Worm (Caenorhabditis elegans) whole organism, early embryonic: Measurements from ENCODE around the gene F26G1.15.

Source experiments
- B0310.2 ChIP-seq: sonication (generic microtip); optimal IDR thresholded peaks from 2 replicates; lab custom pipeline; 2016; ENCODE audit warnings: mild to moderate bottlenecking, missing genetic modification characterization, missing compliant biosample characterization
- F13C5.2 ChIP-seq: sonication (generic microtip); optimal IDR thresholded peaks from 2 replicates; lab custom pipeline; 2017; ENCODE audit warnings: mild to moderate bottlenecking, missing genetic modification characterization, inconsistent platforms, missing compliant biosample characterization
- aly-1 ChIP-seq: sonication (generic microtip); optimal IDR thresholded peaks from 2 replicates; lab custom pipeline; 2016; ENCODE audit warnings: missing genetic modification characterization, missing compliant biosample characterization
- ama-1 ChIP-seq: fragments of 150-350 bp; optimal IDR thresholded peaks from 2 replicates; lab custom pipeline; 2014
- ceh-13 ChIP-seq: fragments of 200-800 bp; sonication (Bioruptor generic); optimal IDR thresholded peaks from 2 replicates; lab custom pipeline; 2018; ENCODE audit warnings: mild to moderate bottlenecking, missing genetic modification characterization, missing compliant biosample characterization
- ceh-36 ChIP-seq: sonication (generic microtip); optimal IDR thresholded peaks from 2 replicates; lab custom pipeline; 2016; ENCODE audit warnings: missing genetic modification characterization, inconsistent platforms, missing compliant biosample characterization
- ets-7 ChIP-seq: sonication (generic microtip); optimal IDR thresholded peaks from 2 replicates; lab custom pipeline; 2016; ENCODE audit warnings: missing genotype, missing genetic modification characterization, missing compliant biosample characterization
- flt-1 ChIP-seq: fragments of 200-800 bp; sonication (Bioruptor generic); IDR thresholded peaks from 2 replicates; pipeline ENCODE4 v1.3.6; 2022; ENCODE audit warnings: missing genetic modification characterization, missing compliant biosample characterization
- hmbx-1 ChIP-seq: sonication (generic microtip); optimal IDR thresholded peaks from 2 replicates; lab custom pipeline; 2016; ENCODE audit warnings: mild to moderate bottlenecking, missing genetic modification characterization, missing compliant biosample characterization
- hmg-4 ChIP-seq: fragments of 200-800 bp; sonication (Bioruptor generic); optimal IDR thresholded peaks from 2 replicates; lab custom pipeline; 2018; ENCODE audit warnings: mild to moderate bottlenecking, missing genetic modification characterization, missing compliant biosample characterization
- hnd-1 ChIP-seq: sonication (generic microtip); optimal IDR thresholded peaks from 2 replicates; lab custom pipeline; 2016; ENCODE audit warnings: missing genetic modification characterization, missing compliant biosample characterization
- pes-1 ChIP-seq: fragments of 200-800 bp; sonication (Bioruptor generic); IDR thresholded peaks from 2 replicates; pipeline ENCODE4 v1.3.6; 2022; ENCODE audit warnings: missing genetic modification reagents, missing genetic modification characterization, missing compliant biosample characterization
- scrt-1 ChIP-seq: fragments of 200-800 bp; sonication (Bioruptor generic); IDR thresholded peaks from 2 replicates; pipeline ENCODE4 v1.3.6; 2022; ENCODE audit warnings: missing genetic modification characterization, missing compliant biosample characterization
- sea-1 ChIP-seq: fragments of 200-800 bp; sonication (Bioruptor generic); conservative IDR thresholded peaks from 2 replicates; pipeline ENCODE4 v1.3.6; 2022; ENCODE audit warnings: missing genetic modification characterization, missing compliant biosample characterization
- tbx-11 ChIP-seq: fragments of 200-800 bp; sonication (Bioruptor generic); IDR thresholded peaks from 2 replicates; pipeline ENCODE4 v1.3.6; 2022; ENCODE audit warnings: missing genetic modification characterization, missing compliant biosample characterization
- tbx-37 ChIP-seq: fragments of 200-800 bp; sonication (Bioruptor generic); conservative IDR thresholded peaks from 2 replicates; pipeline ENCODE4 v1.3.6; 2022; ENCODE audit warnings: missing genetic modification reagents, missing genetic modification characterization, missing compliant biosample characterization
- tra-4 ChIP-seq: sonication (generic microtip); optimal IDR thresholded peaks from 2 replicates; lab custom pipeline; 2017; ENCODE audit warnings: missing genetic modification characterization, missing compliant biosample characterization

Gene F26G1.15

ce11 chrII:4789835-4790343, at the start of gene F26G1.15:
F26G1.15 (plus strand) TSS chrII:4790293.
- no peak for TF ChIP-seq ama-1

ce11 chrII:4741527-4742187, 48.4 kb upstream of the F26G1.15 start, which contains the start of gene acs-11:
acs-11 (plus strand) TSS chrII:4742137.
- no peak for TF ChIP-seq B0310.2 (tag; lab: Kevin White, UChicago)
- no peak for TF ChIP-seq tra-4 (tag; lab: Kevin White, UChicago)

DNA sequence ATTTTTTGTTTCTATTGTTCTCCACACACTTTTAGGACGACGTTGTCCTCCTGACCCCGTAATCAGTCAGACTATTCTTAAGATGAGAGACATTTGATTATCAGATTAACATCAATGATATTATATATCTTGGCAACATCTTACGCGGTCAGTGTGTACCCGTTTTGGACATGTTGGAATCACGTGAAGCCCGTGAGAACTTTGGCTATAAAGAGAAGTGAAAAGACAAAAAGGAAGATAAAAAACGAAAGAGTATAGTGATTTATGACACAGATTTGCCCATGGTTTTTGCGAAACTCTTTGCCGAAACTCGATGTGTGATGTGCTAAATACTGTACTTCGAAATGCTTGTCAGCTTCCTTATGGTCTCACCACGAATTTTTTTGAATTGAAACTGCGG, 44.8 kb upstream of the F26G1.15 start:
- TF ChIP-seq hmbx-1 (tag; lab: Kevin White, UChicago) (no peak), aly-1 (tag; lab: Kevin White, UChicago) (no peak), sea-1 (GFP tag; lab: Robert Waterston, UW) (no peak)

DNA sequence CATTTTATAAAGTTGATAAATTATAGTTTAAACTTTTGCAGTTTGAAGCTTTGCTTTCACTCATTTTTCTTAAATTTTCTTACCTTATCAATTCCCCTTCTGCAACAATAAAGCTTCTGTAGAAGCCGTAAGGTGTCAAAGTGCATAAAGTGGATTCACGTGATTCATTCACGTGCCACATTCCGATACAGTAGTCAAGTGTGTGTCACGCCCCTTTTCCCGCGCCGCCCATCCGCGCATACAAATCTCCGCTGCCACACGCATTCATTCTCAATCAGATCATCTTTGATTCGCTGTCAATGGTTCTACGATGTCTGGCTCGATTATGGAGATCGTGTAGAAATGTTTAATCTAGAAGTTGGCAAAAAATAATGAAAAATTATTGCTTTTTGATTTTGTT, 43.0 kb upstream of the F26G1.15 start:
- TF ChIP-seq hmg-4 (GFP tag; lab: Kevin White, UChicago) (no peak), sea-1 (GFP tag; lab: Robert Waterston, UW) (no peak), ceh-36 (tag; lab: Kevin White, UChicago) (no peak), ama-1 (no peak), ceh-13 (GFP tag; lab: Kevin White, UChicago) (no peak), B0310.2 (tag; lab: Kevin White, UChicago) (no peak), hmbx-1 (tag; lab: Kevin White, UChicago) (no peak), scrt-1 (GFP tag; lab: Robert Waterston, UW) (no peak), flt-1 (GFP tag; lab: Robert Waterston, UW) (no peak), F13C5.2 (no peak), tbx-11 (no peak), hnd-1 (no peak), pes-1 (GFP tag; lab: Robert Waterston, UW) (no peak), ets-7 (tag; lab: Kevin White, UChicago) (no peak)

- no peak for TF ChIP-seq ceh-13 (GFP tag; lab: Kevin White, UChicago)
- no peak for TF ChIP-seq flt-1 (GFP tag; lab: Robert Waterston, UW)
- no peak for TF ChIP-seq pes-1 (GFP tag; lab: Robert Waterston, UW)
- no peak for TF ChIP-seq ama-1
- TF ChIP-seq scrt-1 (GFP tag; lab: Robert Waterston, UW) = no peak
- no peak for TF ChIP-seq tra-4 (tag; lab: Kevin White, UChicago)
- no peak for TF ChIP-seq B0310.2 (tag; lab: Kevin White, UChicago)
- no peak for TF ChIP-seq aly-1 (tag; lab: Kevin White, UChicago)
- TF ChIP-seq sea-1 (GFP tag; lab: Robert Waterston, UW) = no peak
- TF ChIP-seq ets-7 (tag; lab: Kevin White, UChicago) = no peak
- no peak for TF ChIP-seq tbx-37 (GFP tag; lab: Robert Waterston, UW)
- TF ChIP-seq F13C5.2 = no peak
These were observed 42.4 kb upstream of the F26G1.15 start for ce11 chrII:4747697-4748096.

ce11 chrII:4748374-4748773, 41.7 kb upstream of the F26G1.15 start:
- TF ChIP-seq pes-1 (GFP tag; lab: Robert Waterston, UW) = no peak
- TF ChIP-seq hmg-4 (GFP tag; lab: Kevin White, UChicago) = no peak
- TF ChIP-seq ets-7 (tag; lab: Kevin White, UChicago) = no peak
- TF ChIP-seq ceh-36 (tag; lab: Kevin White, UChicago) = no peak
- TF ChIP-seq tra-4 (tag; lab: Kevin White, UChicago) = no peak
- no peak for TF ChIP-seq tbx-11
- TF ChIP-seq ama-1 = no peak
- no peak for TF ChIP-seq tbx-37 (GFP tag; lab: Robert Waterston, UW)
- no peak for TF ChIP-seq B0310.2 (tag; lab: Kevin White, UChicago)
- no peak for TF ChIP-seq sea-1 (GFP tag; lab: Robert Waterston, UW)
- TF ChIP-seq scrt-1 (GFP tag; lab: Robert Waterston, UW) = no peak

DNA sequence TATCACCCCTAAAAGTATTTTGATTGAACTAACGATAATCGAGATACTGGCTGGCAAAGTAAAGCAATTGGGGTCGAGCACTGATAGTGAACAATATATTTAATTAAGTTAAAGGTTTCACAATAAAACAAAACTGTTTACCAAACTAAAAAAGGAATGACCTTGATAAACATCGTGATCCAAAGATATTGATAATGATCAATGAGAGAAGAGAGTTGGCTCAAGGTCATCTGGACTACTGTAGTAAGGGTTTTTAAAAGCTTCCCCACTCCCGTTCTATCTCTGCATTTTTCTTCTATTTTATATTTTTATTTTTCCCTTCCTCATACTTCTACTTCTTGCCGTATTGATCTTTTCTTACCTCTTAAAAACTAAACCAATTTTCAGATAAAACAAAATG, 40.5 kb upstream of the F26G1.15 start, which contains the start of gene F41C3.2:
Gene F41C3.2, plus strand, starts transcription at position 388 of the 400 bp plus-strand sequence.
- TF ChIP-seq hmg-4 (GFP tag; lab: Kevin White, UChicago) (no peak), ama-1 (no peak), B0310.2 (tag; lab: Kevin White, UChicago) (no peak), aly-1 (tag; lab: Kevin White, UChicago) (no peak), ceh-36 (tag; lab: Kevin White, UChicago) (no peak), hnd-1 (no peak), tra-4 (tag; lab: Kevin White, UChicago) (no peak), tbx-11 (no peak), hmbx-1 (tag; lab: Kevin White, UChicago) (no peak), F13C5.2 (no peak), flt-1 (GFP tag; lab: Robert Waterston, UW) (no peak), pes-1 (GFP tag; lab: Robert Waterston, UW) (no peak), scrt-1 (GFP tag; lab: Robert Waterston, UW) (no peak), sea-1 (GFP tag; lab: Robert Waterston, UW) (no peak), tbx-37 (GFP tag; lab: Robert Waterston, UW) (no peak), ets-7 (tag; lab: Kevin White, UChicago) (no peak), ceh-13 (GFP tag; lab: Kevin White, UChicago) (no peak)

DNA sequence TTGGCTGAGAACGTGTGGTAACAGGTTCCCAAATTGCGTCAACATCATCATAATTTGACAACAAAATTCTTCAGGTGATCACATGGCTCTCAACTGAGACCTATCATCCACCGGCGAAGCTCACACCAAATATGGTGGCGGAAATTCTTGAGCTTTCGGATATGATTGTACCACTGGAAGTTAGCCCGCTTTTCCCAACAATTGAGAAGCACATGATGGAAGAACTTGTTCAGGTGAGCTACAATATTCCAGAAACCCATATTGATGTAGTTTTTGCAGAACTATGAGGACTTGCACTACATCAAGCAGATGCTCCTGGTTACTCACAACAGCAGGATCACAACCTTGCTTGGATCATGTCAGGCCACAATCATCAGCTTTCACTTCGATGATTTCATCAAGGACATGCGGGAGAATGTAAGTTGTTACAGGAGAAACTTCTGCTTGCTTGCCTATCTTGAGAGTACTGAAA, 37.8 kb upstream of the F26G1.15 start, which contains the start of gene F41C3.1:
Gene F41C3.1, plus strand, starts transcription at position 51 of the 472 bp plus-strand sequence.
- no peak for TF ChIP-seq tra-4 (tag; lab: Kevin White, UChicago)
- TF ChIP-seq ama-1 = no peak
- no peak for TF ChIP-seq hnd-1
- no peak for TF ChIP-seq aly-1 (tag; lab: Kevin White, UChicago)
- no peak for TF ChIP-seq F13C5.2
- TF ChIP-seq ceh-13 (GFP tag; lab: Kevin White, UChicago) = no peak
- no peak for TF ChIP-seq pes-1 (GFP tag; lab: Robert Waterston, UW)
- no peak for TF ChIP-seq flt-1 (GFP tag; lab: Robert Waterston, UW)
- no peak for TF ChIP-seq scrt-1 (GFP tag; lab: Robert Waterston, UW)
- no peak for TF ChIP-seq sea-1 (GFP tag; lab: Robert Waterston, UW)
